Worm (Caenorhabditis elegans) whole organism, midembryonic: Measurements from ENCODE around the gene C05C9.3.

Experiments
- T22C8.4 ChIP-seq: fragments of 200-800 bp; sonication (Bioruptor generic); IDR thresholded peaks from 2 replicates; pipeline ENCODE4 v1.3.6; 2022; ENCODE audit warnings: missing genetic modification characterization, missing compliant biosample characterization
- cog-1 ChIP-seq: sonication (generic microtip); optimal IDR thresholded peaks from 2 replicates; lab custom pipeline; 2016; ENCODE audit warnings: missing genetic modification characterization, missing compliant biosample characterization
- flt-1 ChIP-seq: fragments of 200-800 bp; sonication (Bioruptor generic); IDR thresholded peaks from 2 replicates; pipeline ENCODE4 v1.3.6; 2022; ENCODE audit warnings: missing genetic modification characterization, missing compliant biosample characterization
- klf-2 ChIP-seq: fragments of 200-800 bp; sonication (Bioruptor generic); conservative IDR thresholded peaks from 2 replicates; pipeline ENCODE4 v1.3.6; 2022; ENCODE audit warnings: missing genetic modification reagents, missing genetic modification characterization, missing compliant biosample characterization
- med-1 ChIP-seq: sonication (generic microtip); optimal IDR thresholded peaks from 2 replicates; lab custom pipeline; 2017; ENCODE audit warnings: missing genetic modification characterization, mild to moderate bottlenecking, missing compliant biosample characterization, antibody characterized with exemption, missing genetic modification reagents; ENCODE audit not compliant: insufficient read depth
- ref-1 ChIP-seq: fragments of 200-800 bp; sonication (Bioruptor generic); conservative IDR thresholded peaks from 2 replicates; pipeline ENCODE4 v1.3.6; 2022; ENCODE audit warnings: missing genetic modification reagents, missing genetic modification characterization, missing compliant biosample characterization
- tab-1 ChIP-seq: fragments of 200-800 bp; sonication (Bioruptor generic); IDR thresholded peaks from 2 replicates; pipeline ENCODE4 v1.3.6; 2022; ENCODE audit warnings: missing genetic modification characterization, missing compliant biosample characterization
- ztf-23 ChIP-seq: fragments of 200-800 bp; sonication (Bioruptor generic); IDR thresholded peaks from 2 replicates; pipeline ENCODE4 v1.3.6; 2022; ENCODE audit warnings: missing genetic modification reagents, missing genetic modification characterization, missing compliant biosample characterization
- ztf-29 ChIP-seq: fragments of 200-800 bp; sonication (Bioruptor generic); IDR thresholded peaks from 2 replicates; pipeline ENCODE4 v1.3.6; 2022; ENCODE audit warnings: missing genetic modification reagents, missing genetic modification characterization, missing compliant biosample characterization

C05C9.3 gene

ce11 chrX:11162778-11163584, 10.4 kb upstream of the C05C9.3 start:
- TF ChIP-seq med-1 (GFP tag; lab: Kevin White, UChicago): no peak
- TF ChIP-seq klf-2 (GFP tag; lab: Robert Waterston, UW): no peak
- TF ChIP-seq ref-1 (GFP tag; lab: Robert Waterston, UW): no peak
- no peak for TF ChIP-seq flt-1 (GFP tag; lab: Robert Waterston, UW)
- TF ChIP-seq ztf-23: no peak
- no peak for TF ChIP-seq ztf-29 (GFP tag; lab: Robert Waterston, UW)
- no peak for TF ChIP-seq tab-1 (GFP tag; lab: Robert Waterston, UW)
- TF ChIP-seq T22C8.4 (GFP tag; lab: Robert Waterston, UW): no peak
- no peak for TF ChIP-seq cog-1 (tag; lab: Kevin White, UChicago)

ce11 chrX:11160537-11160936, 7.9 kb upstream of the C05C9.3 start, which contains the start of gene C05C9.1:
Gene C05C9.1, plus strand, starts transcription at chrX:11160837.
- TF ChIP-seq klf-2 (GFP tag; lab: Robert Waterston, UW): no peak

- TF ChIP-seq klf-2 (GFP tag; lab: Robert Waterston, UW): no peak
- TF ChIP-seq tab-1 (GFP tag; lab: Robert Waterston, UW): no peak
- TF ChIP-seq ztf-23: no peak
- no peak for TF ChIP-seq ztf-29 (GFP tag; lab: Robert Waterston, UW)
- TF ChIP-seq med-1 (GFP tag; lab: Kevin White, UChicago): no peak
These were observed 1.1 kb downstream of the C05C9.3 start for ce11 chrX:11151494-11151893.

- TF ChIP-seq flt-1 (GFP tag; lab: Robert Waterston, UW) (no peak), cog-1 (tag; lab: Kevin White, UChicago) (no peak), ztf-29 (GFP tag; lab: Robert Waterston, UW) (no peak), med-1 (GFP tag; lab: Kevin White, UChicago) (no peak), tab-1 (GFP tag; lab: Robert Waterston, UW) (no peak), T22C8.4 (GFP tag; lab: Robert Waterston, UW) (no peak)
These were observed 15.0 kb downstream of the C05C9.3 start for ce11 chrX:11137632-11138031.

- TF ChIP-seq klf-2 (GFP tag; lab: Robert Waterston, UW) (no peak), cog-1 (tag; lab: Kevin White, UChicago) (no peak), med-1 (GFP tag; lab: Kevin White, UChicago) (no peak), ref-1 (GFP tag; lab: Robert Waterston, UW) (no peak), ztf-23 (no peak), flt-1 (GFP tag; lab: Robert Waterston, UW) (no peak), T22C8.4 (GFP tag; lab: Robert Waterston, UW) (no peak), ztf-29 (GFP tag; lab: Robert Waterston, UW) (no peak), tab-1 (GFP tag; lab: Robert Waterston, UW) (no peak)
These were observed 15.6 kb downstream of the C05C9.3 start for ce11 chrX:11136988-11137387.

- no peak for TF ChIP-seq tab-1 (GFP tag; lab: Robert Waterston, UW)
- no peak for TF ChIP-seq T22C8.4 (GFP tag; lab: Robert Waterston, UW)
- TF ChIP-seq cog-1 (tag; lab: Kevin White, UChicago): no peak
- no peak for TF ChIP-seq ref-1 (GFP tag; lab: Robert Waterston, UW)
- TF ChIP-seq ztf-23: no peak
- no peak for TF ChIP-seq med-1 (GFP tag; lab: Kevin White, UChicago)
- no peak for TF ChIP-seq klf-2 (GFP tag; lab: Robert Waterston, UW)
- no peak for TF ChIP-seq ztf-29 (GFP tag; lab: Robert Waterston, UW)
- no peak for TF ChIP-seq flt-1 (GFP tag; lab: Robert Waterston, UW)
These were observed 17.7 kb downstream of the C05C9.3 start for ce11 chrX:11134750-11135394.

- TF ChIP-seq ztf-29 (GFP tag; lab: Robert Waterston, UW): no peak
- TF ChIP-seq ztf-23: no peak
- no peak for TF ChIP-seq cog-1 (tag; lab: Kevin White, UChicago)
- TF ChIP-seq flt-1 (GFP tag; lab: Robert Waterston, UW): no peak
- no peak for TF ChIP-seq klf-2 (GFP tag; lab: Robert Waterston, UW)
- TF ChIP-seq T22C8.4 (GFP tag; lab: Robert Waterston, UW): no peak
- TF ChIP-seq med-1 (GFP tag; lab: Kevin White, UChicago): no peak
- TF ChIP-seq tab-1 (GFP tag; lab: Robert Waterston, UW): no peak
- no peak for TF ChIP-seq ref-1 (GFP tag; lab: Robert Waterston, UW)
These were observed 20.4 kb downstream of the C05C9.3 start for ce11 chrX:11132260-11132659.

ce11 chrX:11126259-11126658, 26.4 kb downstream of the C05C9.3 start:
- TF ChIP-seq ztf-23: no peak
- TF ChIP-seq ref-1 (GFP tag; lab: Robert Waterston, UW): no peak
- TF ChIP-seq flt-1 (GFP tag; lab: Robert Waterston, UW): no peak
- TF ChIP-seq tab-1 (GFP tag; lab: Robert Waterston, UW): no peak
- TF ChIP-seq klf-2 (GFP tag; lab: Robert Waterston, UW): no peak
- no peak for TF ChIP-seq T22C8.4 (GFP tag; lab: Robert Waterston, UW)
- TF ChIP-seq cog-1 (tag; lab: Kevin White, UChicago): no peak
- TF ChIP-seq ztf-29 (GFP tag; lab: Robert Waterston, UW): no peak
- no peak for TF ChIP-seq med-1 (GFP tag; lab: Kevin White, UChicago)

- TF ChIP-seq ztf-23 (no peak), cog-1 (tag; lab: Kevin White, UChicago) (no peak), ztf-29 (GFP tag; lab: Robert Waterston, UW) (no peak), ref-1 (GFP tag; lab: Robert Waterston, UW) (no peak), tab-1 (GFP tag; lab: Robert Waterston, UW) (no peak), flt-1 (GFP tag; lab: Robert Waterston, UW) (no peak)
These were observed 27.1 kb downstream of the C05C9.3 start, which contains the start of gene alr-1 for ce11 chrX:11125520-11125919. Gene alr-1, minus strand, starts transcription at chrX:11125620.
